Worm (Caenorhabditis elegans): Measurements from ENCODE around the gene B0024.4.

B0024.4 gene

ce11 chrV:10307283-10307682 lies 10.1 kb downstream of the B0024.4 start, which contains the start of gene che-12:
Gene che-12, minus strand, starts transcription at chrV:10307383.
- TF ChIP-seq ceh-43 (GFP tag; optimal IDR thresholded peaks at IDR 0.05) (no peak), ceh-39 (tag; optimal IDR thresholded peaks at IDR 0.05) (no peak)

DNA sequence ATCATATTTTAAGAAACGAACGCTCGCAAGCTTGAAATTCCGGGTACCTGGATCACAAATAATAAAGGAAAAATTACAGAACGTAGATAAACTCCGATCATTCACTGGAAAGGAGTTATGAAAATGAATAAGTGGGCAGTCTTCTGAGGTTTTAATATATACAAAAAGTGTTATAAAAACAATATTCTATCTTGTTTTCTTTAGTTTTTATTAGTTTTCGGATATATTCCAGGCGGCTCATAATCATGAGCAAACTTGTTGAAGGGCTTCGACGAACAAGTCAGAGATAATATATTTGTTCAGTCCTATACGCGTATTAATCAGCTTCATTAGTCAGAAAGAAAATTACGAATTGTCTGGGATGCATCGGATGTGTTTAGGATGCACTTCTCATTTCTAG lies 16.8 kb downstream of the B0024.4 start, which contains the start of gene gcy-6:
gcy-6 (minus strand) TSS at position 101 of the 400 bp plus-strand sequence.
- TF ChIP-seq hlh-1 (tag; optimal IDR thresholded peaks at IDR 0.05) (no peak), bed-3 (GFP tag; optimal IDR thresholded peaks at IDR 0.05) (no peak), pha-4 (tag; optimal IDR thresholded peaks at IDR 0.05) (no peak), tbx-8 (GFP tag; optimal IDR thresholded peaks at IDR 0.05) (no peak), ceh-43 (GFP tag; optimal IDR thresholded peaks at IDR 0.05) (no peak), sptf-1 (tag; optimal IDR thresholded peaks at IDR 0.05) (no peak), nhr-2 (tag; optimal IDR thresholded peaks at IDR 0.05) (no peak), mab-5 (tag; optimal IDR thresholded peaks at IDR 0.05) (no peak), nhr-28 (tag; optimal IDR thresholded peaks at IDR 0.05) (no peak), nhr-12 (tag; optimal IDR thresholded peaks at IDR 0.05) (no peak), cnd-1 (tag; optimal IDR thresholded peaks at IDR 0.05) (no peak), lin-13 (tag; optimal IDR thresholded peaks at IDR 0.05) (no peak), flh-1 (GFP tag; optimal IDR thresholded peaks at IDR 0.05) (no peak), snpc-4 (tag; optimal IDR thresholded peaks at IDR 0.05) (no peak), mep-1 (tag; optimal IDR thresholded peaks at IDR 0.05) (no peak), blmp-1 (tag; optimal IDR thresholded peaks at IDR 0.05) (no peak), ces-1 (GFP tag; optimal IDR thresholded peaks at IDR 0.05) (no peak), drap-1 (GFP tag; optimal IDR thresholded peaks at IDR 0.05) (no peak), ham-2 (GFP tag; optimal IDR thresholded peaks at IDR 0.05) (no peak)

- no peak for TF ChIP-seq tbx-8 (GFP tag; optimal IDR thresholded peaks at IDR 0.05)
- no peak for TF ChIP-seq ceh-43 (GFP tag; optimal IDR thresholded peaks at IDR 0.05)
- TF ChIP-seq lin-13 (tag; optimal IDR thresholded peaks at IDR 0.05): no peak
- TF ChIP-seq bed-3 (GFP tag; optimal IDR thresholded peaks at IDR 0.05): no peak
- TF ChIP-seq elt-1 (tag; optimal IDR thresholded peaks at IDR 0.05; ENCODE audit: borderline replicate concordance, insufficient read depth): no peak
- no peak for TF ChIP-seq nhr-2 (tag; optimal IDR thresholded peaks at IDR 0.05)
- no peak for TF ChIP-seq nhr-28 (tag; optimal IDR thresholded peaks at IDR 0.05)
- TF ChIP-seq ces-1 (GFP tag; optimal IDR thresholded peaks at IDR 0.05): no peak
- no peak for TF ChIP-seq drap-1 (GFP tag; optimal IDR thresholded peaks at IDR 0.05)
- no peak for TF ChIP-seq flh-1 (GFP tag; optimal IDR thresholded peaks at IDR 0.05)
- TF ChIP-seq lin-32 (GFP tag; optimal IDR thresholded peaks at IDR 0.05): no peak
- TF ChIP-seq nhr-12 (tag; optimal IDR thresholded peaks at IDR 0.05): no peak
Measured at ce11 chrV:10314371-10314770, 17.2 kb downstream of the B0024.4 start, which contains the start of gene trx-2. Gene trx-2, plus strand, starts transcription at chrV:10314671.

- no peak for TF ChIP-seq blmp-1 (tag; optimal IDR thresholded peaks at IDR 0.05)
- TF ChIP-seq nhr-12 (tag; optimal IDR thresholded peaks at IDR 0.05): no peak
- no peak for TF ChIP-seq nhr-76 (tag; optimal IDR thresholded peaks at IDR 0.05)
- no peak for TF ChIP-seq unc-62 (GFP tag; optimal IDR thresholded peaks at IDR 0.05)
- no peak for TF ChIP-seq elt-3 (tag; optimal IDR thresholded peaks at IDR 0.05)
- no peak for TF ChIP-seq zip-8 (tag; optimal IDR thresholded peaks at IDR 0.05)
- no peak for TF ChIP-seq snpc-4 (tag; optimal IDR thresholded peaks at IDR 0.05)
- TF ChIP-seq ceh-39 (tag; optimal IDR thresholded peaks at IDR 0.05): no peak
Measured at ce11 chrV:10317294-10317693, 20.1 kb downstream of the B0024.4 start, which contains the start of gene asps-1. Gene asps-1, minus strand, starts transcription at chrV:10317394.

ce11 chrV:10319434-10319833 lies 22.2 kb downstream of the B0024.4 start, which contains the start of gene B0024.11:
Gene B0024.11, minus strand, starts transcription at chrV:10319534.
- TF ChIP-seq nhr-12 (tag; optimal IDR thresholded peaks at IDR 0.05) (no peak), nhr-237 (tag; optimal IDR thresholded peaks at IDR 0.05) (no peak), pha-4 (tag; optimal IDR thresholded peaks at IDR 0.05) (no peak)

DNA sequence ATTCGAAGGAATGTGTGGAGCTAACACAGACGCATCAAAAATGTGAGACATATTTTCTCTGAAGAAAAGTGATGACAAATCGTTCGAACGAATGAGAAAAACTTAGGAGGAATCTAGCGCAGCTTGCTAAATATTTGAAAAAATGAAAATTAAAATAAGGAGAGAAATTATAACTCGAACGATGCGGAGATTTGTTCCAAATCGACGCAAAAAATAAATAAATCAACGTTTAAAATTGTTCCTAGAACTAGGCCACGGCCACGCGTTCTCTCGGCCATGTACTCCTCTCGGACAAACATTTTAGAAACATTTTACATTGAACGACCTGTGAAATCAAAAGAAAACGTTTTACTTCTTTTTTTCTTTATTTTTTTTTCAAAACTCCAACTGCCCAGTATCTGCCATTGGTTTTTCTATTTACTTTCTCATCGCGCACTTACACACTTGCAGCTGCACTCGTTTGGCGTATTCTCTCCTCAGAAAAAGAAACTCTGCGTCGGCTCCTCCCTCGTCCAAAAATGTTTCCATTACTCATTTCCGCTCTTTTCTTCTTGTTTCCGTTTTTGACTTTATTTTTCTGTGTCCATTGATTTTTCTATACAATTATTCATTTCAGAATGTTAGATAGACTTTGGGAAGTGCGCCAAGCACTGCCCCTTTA lies 23.0 kb downstream of the B0024.4 start, which contains the start of the genes gna-1 and B0024.13:
gna-1 (minus strand) TSS at position 51 of the 661 bp plus-strand sequence.
B0024.13 (plus strand) TSS at position 611 of the 661 bp plus-strand sequence.
- TF ChIP-seq unc-120 (tag; optimal IDR thresholded peaks at IDR 0.05; ENCODE audit: poor library complexity, severe bottlenecking) (no peak), sem-2 (GFP tag; optimal IDR thresholded peaks at IDR 0.05) (no peak), unc-62 (GFP tag; optimal IDR thresholded peaks at IDR 0.05) (no peak), snpc-4 (tag; optimal IDR thresholded peaks at IDR 0.05) (no peak), nhr-28 (tag; optimal IDR thresholded peaks at IDR 0.05) (no peak), nhr-12 (tag; optimal IDR thresholded peaks at IDR 0.05) (no peak), sptf-1 (tag; optimal IDR thresholded peaks at IDR 0.05) (no peak), mep-1 (tag; optimal IDR thresholded peaks at IDR 0.05) (no peak), cnd-1 (tag; optimal IDR thresholded peaks at IDR 0.05) (no peak), lin-13 (tag; optimal IDR thresholded peaks at IDR 0.05) (no peak), elt-3 (tag; optimal IDR thresholded peaks at IDR 0.05) (no peak), nhr-237 (tag; optimal IDR thresholded peaks at IDR 0.05) (no peak), lsy-2 (tag; optimal IDR thresholded peaks at IDR 0.05) (no peak), pha-4 (tag; optimal IDR thresholded peaks at IDR 0.05) (no peak), unc-39 (tag; optimal IDR thresholded peaks at IDR 0.05) (no peak), M03D4.4 (tag; optimal IDR thresholded peaks at IDR 0.05) (no peak), tbx-8 (GFP tag; optimal IDR thresholded peaks at IDR 0.05) (no peak), nhr-76 (tag; optimal IDR thresholded peaks at IDR 0.05) (no peak), nhr-2 (tag; optimal IDR thresholded peaks at IDR 0.05) (no peak)

Measured in whole organism, mixed stage, embryonic.